Worm (Caenorhabditis elegans) whole organism, late embryonic: Measurements from ENCODE around the gene nep-26.

Experiments
- T23F11.4 ChIP-seq: fragments of 200-800 bp; sonication (Bioruptor generic); optimal IDR thresholded peaks from 2 replicates; lab custom pipeline; 2018; ENCODE audit warnings: mild to moderate bottlenecking, missing genetic modification characterization, missing compliant biosample characterization
- dmd-4 ChIP-seq: sonication (generic microtip); optimal IDR thresholded peaks from 2 replicates; lab custom pipeline; 2016; ENCODE audit warnings: borderline replicate concordance, missing genetic modification characterization, missing compliant biosample characterization
- fkh-10 ChIP-seq: fragments of 150-350 bp; optimal IDR thresholded peaks from 2 replicates; lab custom pipeline; 2014; ENCODE audit warnings: missing biosample characterization, missing genetic modification reagents, missing genetic modification characterization
- hlh-30 ChIP-seq: sonication (generic microtip); optimal IDR thresholded peaks from 2 replicates; lab custom pipeline; 2017; ENCODE audit warnings: antibody characterized with exemption, missing genetic modification characterization, missing compliant biosample characterization; ENCODE audit not compliant: insufficient read depth
- nfya-1 ChIP-seq: sonication (generic microtip); optimal IDR thresholded peaks from 2 replicates; lab custom pipeline; 2017; ENCODE audit warnings: missing genetic modification characterization, mild to moderate bottlenecking, missing compliant biosample characterization, antibody characterized with exemption, moderate library complexity
- pha-4 ChIP-seq: fragments of 150-350 bp; optimal IDR thresholded peaks from 2 replicates; lab custom pipeline; 2018; ENCODE audit warnings: missing biosample characterization, missing genetic modification reagents, missing genetic modification characterization

ce11 chrII:10283145-10283544 is 16.8 kb downstream of the nep-26 start:
- TF ChIP-seq fkh-10 (GFP tag; lab: Kevin White, UChicago) (no peak), T23F11.4 (GFP tag; lab: Kevin White, UChicago) (no peak), hlh-30 (tag; lab: Kevin White, UChicago) (no peak), dmd-4 (no peak), nfya-1 (no peak), pha-4 (tag; lab: Kevin White, UChicago) (no peak)
